Fruit fly (Drosophila melanogaster) whole organism, larva: Measurements from ENCODE around the gene CG16711.

Experiments used
- noc ChIP-seq: fragments of 200-800 bp; sonication (Bioruptor generic); optimal IDR thresholded peaks from 3 replicates; lab custom pipeline; 2019; ENCODE audit warnings: missing biosample characterization, mild to moderate bottlenecking, missing genetic modification characterization, moderate library complexity

Gene CG16711

dm6 chr3L:9714537-9715144 lies 10.5 kb downstream of the CG16711 start:
- TF ChIP-seq noc: no peak

- TF ChIP-seq noc: no peak
Measured at dm6 chr3L:9716595-9716994, 12.5 kb downstream of the CG16711 start.

dm6 chr3L:9717101-9717500 lies 13.0 kb downstream of the CG16711 start:
- no peak for TF ChIP-seq noc

- no peak for TF ChIP-seq noc
Measured at dm6 chr3L:9717839-9718238, 13.7 kb downstream of the CG16711 start.

- TF ChIP-seq noc: peak; percentile 58
Measured at dm6 chr3L:9718929-9719328, 14.8 kb downstream of the CG16711 start, which contains the start of the genes CG18178 and CG14174. Gene CG18178 (minus strand): TSS chr3L:9719144. Gene CG14174 (plus strand): TSS chr3L:9719328.

dm6 chr3L:9720102-9720501 lies 16.0 kb downstream of the CG16711 start:
- no peak for TF ChIP-seq noc

- peak; percentile 42 for TF ChIP-seq noc
Measured at dm6 chr3L:9723108-9723507, 19.0 kb downstream of the CG16711 start, which contains the start of the genes nbs and defl. Gene nbs (minus strand): TSS chr3L:9723194. Gene defl (plus strand): TSS chr3L:9723423.

- TF ChIP-seq noc: no peak
Measured at dm6 chr3L:9726707-9727106, 22.6 kb downstream of the CG16711 start, which contains the start of gene Naa60. Gene Naa60 (plus strand): TSS chr3L:9726895.

dm6 chr3L:9729795-9730421 lies 25.8 kb downstream of the CG16711 start, which contains the start of gene ATPsynB:
Gene ATPsynB (plus strand): TSS chr3L:9729999.
- no peak for TF ChIP-seq noc

- no peak for TF ChIP-seq noc
Measured at dm6 chr3L:9733563-9733962, 29.4 kb downstream of the CG16711 start, which contains the start of gene CG6749. Gene CG6749 (minus strand): TSS chr3L:9733807.

dm6 chr3L:9739629-9740028 lies 35.5 kb downstream of the CG16711 start:
- no peak for TF ChIP-seq noc

dm6 chr3L:9742342-9742741 lies 38.2 kb downstream of the CG16711 start:
- no peak for TF ChIP-seq noc

- no peak for TF ChIP-seq noc
Measured at dm6 chr3L:9744060-9744549, 40.0 kb downstream of the CG16711 start.

dm6 chr3L:9745393-9745792 lies 41.3 kb downstream of the CG16711 start:
- no peak for TF ChIP-seq noc

dm6 chr3L:9751625-9752024 lies 47.5 kb downstream of the CG16711 start:
- no peak for TF ChIP-seq noc
